Worm (Caenorhabditis elegans) whole organism, midembryonic: ENCODE results near the gene K12H6.9.

ENCODE experiments used
- T22C8.4 ChIP-seq: fragments of 200-800 bp; sonication (Bioruptor generic); IDR thresholded peaks from 2 replicates; pipeline ENCODE4 v1.3.6; 2022; ENCODE audit warnings: missing genetic modification characterization, missing compliant biosample characterization
- cog-1 ChIP-seq: sonication (generic microtip); optimal IDR thresholded peaks from 2 replicates; lab custom pipeline; 2016; ENCODE audit warnings: missing genetic modification characterization, missing compliant biosample characterization
- flt-1 ChIP-seq: fragments of 200-800 bp; sonication (Bioruptor generic); IDR thresholded peaks from 2 replicates; pipeline ENCODE4 v1.3.6; 2022; ENCODE audit warnings: missing genetic modification characterization, missing compliant biosample characterization
- klf-2 ChIP-seq: fragments of 200-800 bp; sonication (Bioruptor generic); conservative IDR thresholded peaks from 2 replicates; pipeline ENCODE4 v1.3.6; 2022; ENCODE audit warnings: missing genetic modification reagents, missing genetic modification characterization, missing compliant biosample characterization
- med-1 ChIP-seq: sonication (generic microtip); optimal IDR thresholded peaks from 2 replicates; lab custom pipeline; 2017; ENCODE audit warnings: missing genetic modification characterization, mild to moderate bottlenecking, missing compliant biosample characterization, antibody characterized with exemption, missing genetic modification reagents; ENCODE audit not compliant: insufficient read depth
- ref-1 ChIP-seq: fragments of 200-800 bp; sonication (Bioruptor generic); conservative IDR thresholded peaks from 2 replicates; pipeline ENCODE4 v1.3.6; 2022; ENCODE audit warnings: missing genetic modification reagents, missing genetic modification characterization, missing compliant biosample characterization
- tab-1 ChIP-seq: fragments of 200-800 bp; sonication (Bioruptor generic); IDR thresholded peaks from 2 replicates; pipeline ENCODE4 v1.3.6; 2022; ENCODE audit warnings: missing genetic modification characterization, missing compliant biosample characterization
- ztf-23 ChIP-seq: fragments of 200-800 bp; sonication (Bioruptor generic); IDR thresholded peaks from 2 replicates; pipeline ENCODE4 v1.3.6; 2022; ENCODE audit warnings: missing genetic modification reagents, missing genetic modification characterization, missing compliant biosample characterization
- ztf-29 ChIP-seq: fragments of 200-800 bp; sonication (Bioruptor generic); IDR thresholded peaks from 2 replicates; pipeline ENCODE4 v1.3.6; 2022; ENCODE audit warnings: missing genetic modification reagents, missing genetic modification characterization, missing compliant biosample characterization

K12H6.9 gene

DNA sequence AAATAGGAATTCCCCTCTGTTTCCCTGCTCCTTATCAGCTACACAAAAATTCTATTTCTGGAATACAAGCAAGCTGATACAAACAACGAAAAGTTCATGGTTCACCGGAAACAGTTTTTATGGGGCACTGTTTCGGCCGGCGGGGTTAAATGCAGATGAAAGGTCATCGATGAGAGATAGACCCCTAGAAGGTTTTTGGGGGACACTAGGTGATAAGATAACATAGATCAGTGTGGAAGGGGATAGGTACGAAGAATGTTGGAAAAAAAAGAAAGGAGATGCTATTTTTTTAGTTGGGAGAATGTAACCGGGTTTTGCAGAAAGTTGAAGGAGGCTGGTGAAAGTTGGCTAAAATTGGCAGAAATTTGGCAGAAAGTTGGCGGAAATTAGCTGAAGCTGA, 18.6 kb upstream of the K12H6.9 start:
- TF ChIP-seq cog-1 (tag; lab: Kevin White, UChicago), result no peak
- no peak for TF ChIP-seq ref-1 (GFP tag; lab: Robert Waterston, UW)
- no peak for TF ChIP-seq flt-1
- TF ChIP-seq klf-2 (GFP tag; lab: Robert Waterston, UW), result no peak
- no peak for TF ChIP-seq T22C8.4 (GFP tag; lab: Robert Waterston, UW)
- no peak for TF ChIP-seq ztf-23 (GFP tag; lab: Robert Waterston, UW)
- no peak for TF ChIP-seq med-1
- TF ChIP-seq tab-1, result no peak
- TF ChIP-seq ztf-29 (GFP tag; lab: Robert Waterston, UW), result no peak

DNA sequence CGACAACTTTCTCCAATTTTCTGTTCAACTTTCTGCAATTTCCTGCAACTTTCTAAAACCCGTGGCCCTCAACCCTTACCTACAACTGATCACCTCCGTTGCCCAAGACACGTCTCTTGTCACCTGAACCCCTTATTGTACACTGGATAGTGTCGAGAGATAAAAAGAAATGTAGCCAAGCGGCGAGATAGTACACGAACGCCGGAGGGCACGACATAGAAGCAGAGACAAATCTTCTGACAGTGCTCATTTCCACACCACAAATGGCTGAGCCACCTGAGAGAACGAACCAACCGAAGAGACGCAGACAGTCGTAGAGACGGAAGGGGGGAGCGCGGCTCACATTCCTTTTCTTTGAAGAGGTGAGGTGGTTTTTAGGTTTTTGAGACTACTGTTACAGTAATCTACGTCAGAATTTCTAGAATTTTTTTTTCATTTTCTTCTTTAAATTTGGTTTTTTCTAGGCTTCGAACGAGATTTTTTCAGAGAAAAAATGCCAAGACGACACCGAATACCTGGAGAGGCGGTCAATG, 16.5 kb upstream of the K12H6.9 start, which contains the start of gene K12H6.12:
TSS of gene K12H6.12 (plus strand) at position 483 of the 533 bp plus-strand sequence.
- TF ChIP-seq klf-2 (GFP tag; lab: Robert Waterston, UW) (no peak), T22C8.4 (GFP tag; lab: Robert Waterston, UW) (no peak), ztf-23 (GFP tag; lab: Robert Waterston, UW) (no peak), tab-1 (no peak), flt-1 (no peak)

DNA sequence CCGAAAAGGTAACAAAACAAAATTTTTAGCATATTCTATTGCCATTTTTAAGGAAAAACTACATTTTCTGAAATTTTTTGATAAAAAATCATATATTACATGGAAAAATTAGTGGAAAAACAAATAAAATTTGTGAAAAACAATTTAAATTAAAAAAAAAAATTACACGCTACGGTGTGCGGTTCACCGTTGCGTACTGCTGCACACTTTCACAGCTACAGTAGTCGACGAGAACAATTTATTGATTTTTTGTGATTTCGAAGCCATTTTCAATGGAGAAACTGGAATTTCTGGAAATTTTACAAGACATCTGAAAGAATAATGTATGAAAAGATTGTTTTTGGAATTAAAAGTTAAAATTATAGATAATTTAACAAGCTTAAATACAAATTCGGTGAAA, 9.2 kb upstream of the K12H6.9 start:
- TF ChIP-seq med-1 (no peak), ztf-23 (GFP tag; lab: Robert Waterston, UW) (no peak), flt-1 (no peak), T22C8.4 (GFP tag; lab: Robert Waterston, UW) (no peak), ztf-29 (GFP tag; lab: Robert Waterston, UW) (no peak), ref-1 (GFP tag; lab: Robert Waterston, UW) (no peak), klf-2 (GFP tag; lab: Robert Waterston, UW) (no peak), tab-1 (no peak), cog-1 (tag; lab: Kevin White, UChicago) (no peak)

DNA sequence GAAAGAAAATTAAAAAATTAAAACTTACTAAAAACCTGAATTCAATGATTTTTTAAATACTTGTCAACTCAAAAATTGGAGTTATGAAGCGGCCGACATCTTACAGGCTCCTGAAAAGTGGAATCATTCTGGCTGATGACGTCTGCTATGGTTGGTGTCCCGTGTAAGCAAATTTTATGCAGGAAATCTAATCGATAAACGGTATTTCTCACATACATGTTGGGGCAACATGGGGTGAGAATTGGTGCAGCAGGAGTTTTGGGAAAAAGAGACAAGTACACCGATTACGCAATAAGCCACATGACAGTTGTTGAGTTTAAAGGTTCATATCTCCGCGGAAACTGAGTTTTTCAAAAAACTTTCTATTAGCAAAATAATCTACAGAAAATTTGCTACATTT, 8.8 kb upstream of the K12H6.9 start, which contains the start of gene K12H6.2:
TSS of gene K12H6.2 (minus strand) at position 101 of the 400 bp plus-strand sequence.
- TF ChIP-seq ztf-29 (GFP tag; lab: Robert Waterston, UW) (no peak), flt-1 (no peak), ref-1 (GFP tag; lab: Robert Waterston, UW) (no peak), med-1 (no peak), ztf-23 (GFP tag; lab: Robert Waterston, UW) (no peak), T22C8.4 (GFP tag; lab: Robert Waterston, UW) (no peak), klf-2 (GFP tag; lab: Robert Waterston, UW) (no peak), tab-1 (no peak), cog-1 (tag; lab: Kevin White, UChicago) (no peak)

DNA sequence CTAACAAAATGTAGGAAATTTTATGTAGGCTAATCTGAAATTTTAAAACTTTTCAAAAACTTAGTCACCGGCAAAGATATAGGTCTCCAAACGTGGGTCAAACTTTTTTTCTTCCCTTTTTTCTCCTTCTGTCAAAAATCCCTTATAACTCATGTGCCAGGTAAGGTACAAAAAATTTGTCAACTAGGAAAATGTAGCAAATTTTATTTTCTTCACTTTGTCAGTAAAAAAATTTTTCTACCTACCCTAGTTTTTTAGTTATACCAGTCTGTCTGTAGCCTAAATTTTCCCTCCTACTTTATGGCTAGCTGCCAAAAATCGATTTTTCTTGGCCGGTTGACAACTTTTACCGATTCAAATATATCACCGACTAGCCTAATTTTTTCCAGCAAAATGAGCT, 7.5 kb upstream of the K12H6.9 start, which contains the start of gene set-13:
TSS of gene set-13 (plus strand) at position 301 of the 400 bp plus-strand sequence.
- TF ChIP-seq flt-1 (no peak), ztf-23 (GFP tag; lab: Robert Waterston, UW) (no peak), med-1 (no peak), T22C8.4 (GFP tag; lab: Robert Waterston, UW) (no peak), tab-1 (no peak), ref-1 (GFP tag; lab: Robert Waterston, UW) (no peak), ztf-29 (GFP tag; lab: Robert Waterston, UW) (no peak), cog-1 (tag; lab: Kevin White, UChicago) (no peak), klf-2 (GFP tag; lab: Robert Waterston, UW) (no peak)

DNA sequence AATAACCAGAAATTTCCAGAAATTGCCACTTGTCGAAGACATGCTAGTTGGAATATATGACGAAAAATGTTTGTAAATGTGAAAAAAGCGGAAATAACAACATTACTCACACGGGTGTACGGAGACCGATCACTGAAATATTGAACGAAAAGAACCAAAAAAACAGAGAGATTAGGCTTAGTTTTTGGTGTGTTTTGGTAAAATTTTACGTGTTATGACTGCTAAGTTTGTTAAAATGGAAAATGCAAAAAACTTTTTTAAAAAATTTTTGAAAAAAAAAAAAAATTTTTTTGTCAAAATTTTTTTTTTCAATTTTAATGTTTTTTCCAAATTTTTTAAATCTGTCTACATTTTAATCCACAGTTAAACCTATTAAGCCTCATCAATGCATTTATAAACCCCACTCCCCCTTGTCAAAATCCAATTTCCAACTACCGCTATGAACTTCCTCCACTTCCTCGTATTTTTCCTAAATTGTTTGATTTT, 1.7 kb upstream of the K12H6.9 start, which contains the start of the genes fut-4 and K12H6.10:
TSS of gene fut-4 (minus strand) at position 101 of the 486 bp plus-strand sequence.
TSS of gene K12H6.10 (plus strand) at position 436 of the 486 bp plus-strand sequence.
- TF ChIP-seq tab-1, result no peak
- no peak for TF ChIP-seq ref-1 (GFP tag; lab: Robert Waterston, UW)
- no peak for TF ChIP-seq klf-2 (GFP tag; lab: Robert Waterston, UW)
- TF ChIP-seq flt-1, result no peak
- TF ChIP-seq T22C8.4 (GFP tag; lab: Robert Waterston, UW), result no peak
- no peak for TF ChIP-seq ztf-29 (GFP tag; lab: Robert Waterston, UW)
- TF ChIP-seq cog-1 (tag; lab: Kevin White, UChicago), result no peak
- TF ChIP-seq med-1, result no peak
- no peak for TF ChIP-seq ztf-23 (GFP tag; lab: Robert Waterston, UW)

DNA sequence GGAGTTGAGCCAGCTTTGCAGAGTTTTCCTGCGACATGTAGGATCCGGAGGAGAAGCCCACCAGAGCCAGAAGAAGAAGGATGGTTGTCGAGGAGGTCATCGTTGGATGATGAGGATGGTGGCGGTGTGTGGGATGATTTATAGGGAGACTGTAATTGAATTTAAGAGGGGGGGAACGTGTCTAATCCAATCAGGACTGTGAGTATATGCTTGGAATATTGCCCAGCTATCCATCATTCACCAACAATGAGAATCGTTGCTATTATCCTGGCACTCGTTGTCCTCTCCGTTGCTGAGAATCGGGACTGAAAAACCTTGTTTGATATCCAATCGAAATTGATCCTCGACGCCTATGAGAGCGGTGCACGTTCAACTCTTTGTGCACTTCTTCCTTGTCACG, 1.9 kb downstream of the K12H6.9 start, which contains the start of gene K12H6.5:
TSS of gene K12H6.5 (minus strand) at position 101 of the 400 bp plus-strand sequence.
- TF ChIP-seq ztf-29 (GFP tag; lab: Robert Waterston, UW) (no peak), cog-1 (tag; lab: Kevin White, UChicago) (no peak), klf-2 (GFP tag; lab: Robert Waterston, UW) (no peak), med-1 (no peak), flt-1 (no peak), ztf-23 (GFP tag; lab: Robert Waterston, UW) (no peak), tab-1 (no peak), T22C8.4 (GFP tag; lab: Robert Waterston, UW) (no peak), ref-1 (GFP tag; lab: Robert Waterston, UW) (no peak)

DNA sequence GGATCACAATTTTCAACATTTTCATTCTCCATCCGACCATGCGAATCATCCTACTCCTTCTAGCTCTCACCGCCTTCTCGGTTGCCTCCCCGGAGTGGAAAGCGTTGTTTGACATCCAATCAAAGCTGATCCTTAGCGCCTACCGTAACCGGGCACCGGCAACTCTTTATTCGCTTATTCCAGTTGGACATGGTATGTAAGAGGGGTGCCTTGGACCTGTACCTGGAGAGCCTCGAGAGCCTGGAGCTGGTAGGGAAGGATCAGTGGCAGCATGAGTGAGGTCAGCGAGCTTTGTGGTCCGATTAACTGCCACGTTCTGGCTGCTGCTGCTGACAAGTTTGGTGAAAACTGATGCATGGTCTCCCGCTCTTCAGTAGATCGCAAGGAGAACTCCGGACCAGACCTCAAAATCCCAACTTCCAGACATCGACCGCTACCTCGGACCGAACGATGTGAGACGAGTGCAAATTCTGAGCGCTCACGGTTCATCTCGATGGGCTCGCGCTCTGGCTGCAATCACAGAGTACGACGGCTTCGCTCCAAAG, 3.7 kb downstream of the K12H6.9 start, which contains the start of gene K12H6.8:
TSS of gene K12H6.8 (plus strand) at position 38 of the 545 bp plus-strand sequence.
- TF ChIP-seq ztf-29 (GFP tag; lab: Robert Waterston, UW) (no peak), med-1 (no peak), cog-1 (tag; lab: Kevin White, UChicago) (no peak), flt-1 (no peak), ref-1 (GFP tag; lab: Robert Waterston, UW) (no peak), tab-1 (no peak), klf-2 (GFP tag; lab: Robert Waterston, UW) (no peak)

DNA sequence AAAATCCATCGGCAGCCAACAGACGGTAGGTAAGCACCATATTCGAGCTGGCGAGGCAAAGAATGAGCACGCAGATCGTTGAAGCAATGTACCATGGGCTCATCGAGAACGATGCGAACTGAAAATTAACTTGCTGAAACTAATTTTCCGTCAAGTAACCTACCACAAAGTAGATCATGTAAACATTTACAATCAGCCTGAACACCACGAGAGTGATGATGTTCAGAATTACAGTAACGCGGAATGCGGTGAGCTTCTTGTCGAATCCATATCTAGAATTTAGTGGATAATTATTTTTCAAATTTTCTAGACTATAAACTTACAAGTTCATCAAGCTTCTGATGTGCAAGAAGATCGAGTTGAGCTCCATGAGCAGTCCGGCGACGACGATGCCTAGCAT, 5.3 kb downstream of the K12H6.9 start:
- TF ChIP-seq T22C8.4 (GFP tag; lab: Robert Waterston, UW), result no peak
- no peak for TF ChIP-seq ztf-23 (GFP tag; lab: Robert Waterston, UW)
- TF ChIP-seq cog-1 (tag; lab: Kevin White, UChicago), result no peak
- TF ChIP-seq ztf-29 (GFP tag; lab: Robert Waterston, UW), result no peak
- no peak for TF ChIP-seq ref-1 (GFP tag; lab: Robert Waterston, UW)
- no peak for TF ChIP-seq flt-1
- no peak for TF ChIP-seq med-1
- no peak for TF ChIP-seq tab-1
- no peak for TF ChIP-seq klf-2 (GFP tag; lab: Robert Waterston, UW)
